Worm (Caenorhabditis elegans): ENCODE data around the gene irk-1.

irk-1 gene

ce11 chrX:6782857-6783256, 4.9 kb upstream of the irk-1 start, which contains the start of gene idpp-6:
TSS of gene idpp-6 (plus strand) at chrX:6783157.
- TF ChIP-seq tra-1 (GFP tag; IDR thresholded peaks at IDR 0.05) (no peak), daf-16 (GFP tag; optimal IDR thresholded peaks at IDR 0.05) (no peak), daf-16 (tag; optimal IDR thresholded peaks at IDR 0.05) (no peak), mdt-29 (GFP tag; IDR thresholded peaks at IDR 0.05) (no peak), T20F7.1 (GFP tag; optimal IDR thresholded peaks at IDR 0.05) (no peak), daf-12 (tag; optimal IDR thresholded peaks at IDR 0.05) (no peak), zag-1 (tag; optimal IDR thresholded peaks at IDR 0.05) (no peak), ZK337.2 (GFP tag; IDR thresholded peaks at IDR 0.05) (no peak), ceh-20 (GFP tag; IDR thresholded peaks at IDR 0.05) (no peak), hlh-30 (tag; optimal IDR thresholded peaks at IDR 0.05; ENCODE audit: insufficient read depth) (no peak), zip-11 (GFP tag; IDR thresholded peaks at IDR 0.05) (no peak), dpl-1 (GFP tag; optimal IDR thresholded peaks at IDR 0.05) (no peak), ces-1 (GFP tag; optimal IDR thresholded peaks at IDR 0.05) (no peak), hlh-11 (tag; optimal IDR thresholded peaks at IDR 0.05) (no peak), ztf-11 (tag; optimal IDR thresholded peaks at IDR 0.05) (no peak), R02D3.7 (tag; optimal IDR thresholded peaks at IDR 0.05) (no peak)

ce11 chrX:6761688-6762185, 16.2 kb downstream of the irk-1 start, which contains the start of gene abts-4:
TSS of gene abts-4 (minus strand) at chrX:6761738.
- TF ChIP-seq ces-1 (GFP tag; optimal IDR thresholded peaks at IDR 0.05) (no peak), lin-1 (GFP tag; IDR thresholded peaks at IDR 0.05) (no peak), mxl-3 (GFP tag; optimal IDR thresholded peaks at IDR 0.05) (no peak), daf-16 (GFP tag; optimal IDR thresholded peaks at IDR 0.05) (no peak), daf-16 (tag; optimal IDR thresholded peaks at IDR 0.05) (peak; percentile 5), pqm-1 (tag; optimal IDR thresholded peaks at IDR 0.05) (peak; percentile 59), dve-1 (tag; optimal IDR thresholded peaks at IDR 0.05; ENCODE audit: insufficient read depth) (peak; percentile 38), zfp-2 (tag; optimal IDR thresholded peaks at IDR 0.05) (no peak), nhr-28 (tag; optimal IDR thresholded peaks at IDR 0.05) (peak; percentile 42), jun-1 (tag; optimal IDR thresholded peaks at IDR 0.05) (no peak), dmd-6 (GFP tag; IDR thresholded peaks at IDR 0.05) (peak; percentile 69), Y105C5A.15 (GFP tag; IDR thresholded peaks at IDR 0.05) (no peak)

- TF ChIP-seq zfp-2 (tag; optimal IDR thresholded peaks at IDR 0.05) (no peak), dmd-6 (GFP tag; IDR thresholded peaks at IDR 0.05) (peak; percentile 79), dve-1 (tag; optimal IDR thresholded peaks at IDR 0.05; ENCODE audit: insufficient read depth) (peak; percentile 20), nhr-11 (tag; optimal IDR thresholded peaks at IDR 0.05) (no peak), daf-19 (GFP tag; conservative IDR thresholded peaks at IDR 0.05) (no peak), nhr-48 (tag; optimal IDR thresholded peaks at IDR 0.05) (no peak), nhr-28 (tag; optimal IDR thresholded peaks at IDR 0.05) (peak; percentile 25), mxl-3 (GFP tag; optimal IDR thresholded peaks at IDR 0.05) (no peak), madf-9 (GFP tag; conservative IDR thresholded peaks at IDR 0.05) (no peak), fos-1 (tag; optimal IDR thresholded peaks at IDR 0.05) (no peak), mxl-2 (GFP tag; conservative IDR thresholded peaks at IDR 0.05) (no peak), pqm-1 (tag; optimal IDR thresholded peaks at IDR 0.05) (peak; percentile 39), dmd-9 (GFP tag; IDR thresholded peaks at IDR 0.05) (no peak), hlh-11 (tag; optimal IDR thresholded peaks at IDR 0.05) (peak; percentile 41), dmd-8 (GFP tag; IDR thresholded peaks at IDR 0.05) (no peak), daf-16 (GFP tag; optimal IDR thresholded peaks at IDR 0.05) (no peak), daf-16 (tag; optimal IDR thresholded peaks at IDR 0.05) (peak; percentile 26), zfp-3 (GFP tag; conservative IDR thresholded peaks at IDR 0.05) (0 out of 2 replicates have a peak, but pooled peaks have one; percentile 18)
Measured at ce11 chrX:6761211-6761610, 16.7 kb downstream of the irk-1 start.

DNA sequence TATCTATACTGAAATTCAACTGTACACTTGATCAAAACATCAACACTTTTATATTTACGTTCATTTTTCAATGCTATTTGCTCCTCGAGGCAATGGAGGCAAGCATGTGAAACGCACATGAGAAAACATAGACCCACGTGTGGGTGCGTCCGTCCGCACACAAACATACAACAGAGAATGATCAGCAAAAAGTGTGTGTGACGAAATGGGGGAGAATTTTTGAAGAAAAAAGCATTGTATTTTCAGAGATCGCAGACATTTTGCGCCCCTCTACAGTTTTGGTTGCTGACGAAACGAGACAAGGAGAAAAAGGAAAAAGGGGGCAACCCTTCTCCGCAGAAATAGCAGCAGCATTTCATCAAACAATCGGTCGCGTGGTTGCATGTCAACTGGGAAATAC, 27.8 kb downstream of the irk-1 start:
- TF ChIP-seq nhr-102 (tag; optimal IDR thresholded peaks at IDR 0.05) (peak; percentile 86), php-3 (GFP tag; IDR thresholded peaks at IDR 0.05) (peak; percentile 67; the same call in 1 of the 2 replicates), dmd-6 (GFP tag; IDR thresholded peaks at IDR 0.05) (peak; percentile 98), madf-9 (GFP tag; conservative IDR thresholded peaks at IDR 0.05) (peak; percentile 41; the same call in 1 of the 2 replicates), egl-43 (GFP tag; IDR thresholded peaks at IDR 0.05) (peak; percentile 65), hlh-30 (tag; optimal IDR thresholded peaks at IDR 0.05; ENCODE audit: insufficient read depth) (peak; percentile 97), nhr-28 (tag; optimal IDR thresholded peaks at IDR 0.05) (peak; percentile 97), mdt-29 (GFP tag; IDR thresholded peaks at IDR 0.05) (peak; percentile 83), lsy-2 (tag; optimal IDR thresholded peaks at IDR 0.05) (peak in 1 of 2 experiments; percentile 78), lin-13 (GFP tag; optimal IDR thresholded peaks at IDR 0.05) (peak; percentile 42), mxl-3 (GFP tag; optimal IDR thresholded peaks at IDR 0.05) (peak; percentile 89), ctbp-1 (GFP tag; IDR thresholded peaks at IDR 0.05) (peak; percentile 52; the same call in 1 of the 2 replicates), dve-1 (tag; optimal IDR thresholded peaks at IDR 0.05; ENCODE audit: insufficient read depth) (peak; percentile 92), unc-62 (GFP tag; optimal IDR thresholded peaks at IDR 0.05 in 1 of 2) (peak in 1 of 2 experiments; percentile 96), unc-62 (tag; optimal IDR thresholded peaks at IDR 0.05) (no peak), hlh-11 (tag; optimal IDR thresholded peaks at IDR 0.05) (peak; percentile 99), aha-1 (tag) (peak; percentile 99), nhr-77 (tag; optimal IDR thresholded peaks at IDR 0.05) (peak; percentile 87)

Measured in whole organism, L4 larva.